Worm (Caenorhabditis elegans): ENCODE measurements around the gene sun-1.

- TF ChIP-seq pax-1 (tag; optimal IDR thresholded peaks at IDR 0.05) (no peak), mec-3 (tag; optimal IDR thresholded peaks at IDR 0.05; ENCODE audit: borderline replicate concordance) (no peak), fax-1 (tag; optimal IDR thresholded peaks at IDR 0.05) (no peak), hlh-30 (tag; optimal IDR thresholded peaks at IDR 0.05; ENCODE audit: insufficient read depth) (no peak), pqm-1 (tag; optimal IDR thresholded peaks at IDR 0.05) (no peak), elt-2 (tag; optimal IDR thresholded peaks at IDR 0.05) (no peak), sdc-2 (tag; optimal IDR thresholded peaks at IDR 0.05) (no peak), rnt-1 (tag; optimal IDR thresholded peaks at IDR 0.05) (no peak), nfya-1 (tag; optimal IDR thresholded peaks at IDR 0.05) (no peak), unc-55 (GFP tag; optimal IDR thresholded peaks at IDR 0.05) (no peak)
Observed at ce11 chrV:13179986-13180591, 13.2 kb downstream of the sun-1 start, which contains the start of gene cni-1.
